Fruit fly (Drosophila melanogaster) whole organism, embryonic: Measurements from ENCODE around the gene CG16854.

Experiments
- CG10462 ChIP-seq: fragments of 200-800 bp; sonication (Bioruptor generic); optimal IDR thresholded peaks from 2 replicates; lab custom pipeline; 2016; ENCODE audit warnings: missing biosample characterization, missing genetic modification characterization
- CG11456 ChIP-seq: fragments of 200-800 bp; sonication (Bioruptor generic); IDR thresholded peaks from 3 replicates; pipeline ENCODE4 v1.3.6; 2022; ENCODE audit warnings: missing biosample characterization, missing genetic modification characterization
- CG11695 ChIP-seq: fragments of 200-800 bp; sonication (Bioruptor generic); IDR thresholded peaks from 3 replicates; pipeline ENCODE4 v1.3.6; 2022; ENCODE audit warnings: missing biosample characterization, missing genetic modification characterization
- CG12071 ChIP-seq: fragments of 200-800 bp; sonication (Bioruptor generic); optimal IDR thresholded peaks from 3 replicates; lab custom pipeline; 2018; ENCODE audit warnings: missing biosample characterization, mild to moderate bottlenecking, missing genetic modification characterization
- CG12155 ChIP-seq: fragments of 200-800 bp; sonication (Bioruptor generic); optimal IDR thresholded peaks from 3 replicates; lab custom pipeline; 2016; ENCODE audit warnings: missing biosample characterization, missing genetic modification characterization
- CG12391 ChIP-seq: fragments of 200-800 bp; sonication (Bioruptor generic); optimal IDR thresholded peaks from 3 replicates; lab custom pipeline; 2018; ENCODE audit warnings: missing biosample characterization, mild to moderate bottlenecking, missing genetic modification characterization, moderate library complexity
- CG13287 ChIP-seq: fragments of 200-800 bp; sonication (Bioruptor generic); IDR thresholded peaks from 2 replicates; pipeline ENCODE4 v1.3.6; 2022; ENCODE audit warnings: missing biosample characterization, missing genetic modification characterization; ENCODE audit not compliant: partially characterized antibody
- CG14860 ChIP-seq: fragments of 200-800 bp; sonication (Bioruptor generic); IDR thresholded peaks from 3 replicates; pipeline ENCODE4 v1.3.6; 2022; ENCODE audit warnings: missing biosample characterization, missing genetic modification characterization; ENCODE audit not compliant: partially characterized antibody
- CG15269 ChIP-seq: fragments of 200-800 bp; sonication (Bioruptor generic); optimal IDR thresholded peaks from 2 replicates; lab custom pipeline; 2018; ENCODE audit warnings: missing biosample characterization, mild to moderate bottlenecking, missing genetic modification characterization, moderate library complexity
- CG1603 ChIP-seq: fragments of 200-800 bp; sonication (Bioruptor generic); optimal IDR thresholded peaks from 2 replicates; lab custom pipeline; 2019; ENCODE audit warnings: missing biosample characterization, mild to moderate bottlenecking, missing genetic modification characterization, moderate library complexity
- CG17912 ChIP-seq: fragments of 200-800 bp; sonication (Bioruptor generic); optimal IDR thresholded peaks from 2 replicates; lab custom pipeline; 2018; ENCODE audit warnings: missing biosample characterization, mild to moderate bottlenecking, missing genetic modification characterization
- CG42726 ChIP-seq: fragments of 200-800 bp; sonication (Bioruptor generic); IDR thresholded peaks from 2 replicates; pipeline ENCODE4 v1.3.6; 2022; ENCODE audit warnings: missing biosample characterization, missing genetic modification characterization; ENCODE audit not compliant: partially characterized antibody
- CG4617 ChIP-seq: fragments of 200-800 bp; sonication (Bioruptor generic); optimal IDR thresholded peaks from 3 replicates; lab custom pipeline; 2016; ENCODE audit warnings: missing biosample characterization, missing genetic modification characterization, borderline replicate concordance
- CG6813 ChIP-seq: fragments of 200-800 bp; sonication (Bioruptor generic); optimal IDR thresholded peaks from 2 replicates; lab custom pipeline; 2017; ENCODE audit warnings: missing biosample characterization, missing genetic modification characterization, mild to moderate bottlenecking, moderate library complexity, missing genetic modification reagents
- CG7357 ChIP-seq: fragments of 200-800 bp; sonication (Bioruptor generic); IDR thresholded peaks from 3 replicates; pipeline ENCODE4 v1.3.6; 2022; ENCODE audit warnings: missing biosample characterization, missing genetic modification characterization
- CG7839 ChIP-seq: fragments of 200-800 bp; sonication (Bioruptor generic); optimal IDR thresholded peaks from 3 replicates; lab custom pipeline; 2018; ENCODE audit warnings: missing biosample characterization, mild to moderate bottlenecking, missing genetic modification characterization, moderate library complexity
- CG8765 ChIP-seq: fragments of 200-800 bp; sonication (Bioruptor generic); IDR thresholded peaks from 2 replicates; pipeline ENCODE4 v1.3.6; 2022; ENCODE audit warnings: missing biosample characterization, missing genetic modification characterization
- CG9932 ChIP-seq: fragments of 200-800 bp; sonication (Bioruptor generic); IDR thresholded peaks from 2 replicates; pipeline ENCODE4 v1.3.6; 2022; ENCODE audit warnings: missing biosample characterization, missing genetic modification characterization
- Dek ChIP-seq: fragments of 200-800 bp; sonication (Bioruptor generic); optimal IDR thresholded peaks from 3 replicates; lab custom pipeline; 2019; ENCODE audit warnings: missing biosample characterization, mild to moderate bottlenecking, missing genetic modification characterization, moderate library complexity
- Dip3 ChIP-seq: fragments of 200-800 bp; sonication (Bioruptor generic); optimal IDR thresholded peaks from 3 replicates; lab custom pipeline; 2016; ENCODE audit warnings: missing biosample characterization, missing genetic modification characterization
- Drgx ChIP-seq: fragments of 200-800 bp; sonication (Bioruptor generic); IDR thresholded peaks from 2 replicates; pipeline ENCODE4 v1.3.6; 2022; ENCODE audit warnings: missing biosample characterization, missing genetic modification characterization
- Ets65A ChIP-seq: fragments of 200-800 bp; sonication (Bioruptor generic); peaks from one replicate; lab custom pipeline; 2016; ENCODE audit warnings: missing biosample characterization, missing genetic modification characterization
- HLH3B ChIP-seq: fragments of 200-800 bp; sonication (Bioruptor generic); IDR thresholded peaks from 2 replicates; pipeline ENCODE4 v1.3.6; 2022; ENCODE audit warnings: missing biosample characterization, missing genetic modification characterization
- Lpt ChIP-seq: fragments of >200 bp; optimal IDR thresholded peaks from 2 replicates; lab custom pipeline; 2018; ENCODE audit warnings: missing biosample characterization, missing genetic modification characterization
- Med ChIP-seq: fragments of 200-800 bp; sonication (Bioruptor generic); peaks from one replicate; lab custom pipeline; 2016; ENCODE audit warnings: missing biosample characterization, missing genetic modification characterization, mild to moderate bottlenecking, inconsistent platforms, moderate library complexity
- Meics ChIP-seq: fragments of 200-800 bp; sonication (Bioruptor generic); optimal IDR thresholded peaks from 2 replicates; lab custom pipeline; 2017; ENCODE audit warnings: missing biosample characterization, mild to moderate bottlenecking, missing genetic modification characterization
- Nf-YA ChIP-seq: fragments of 200-800 bp; sonication (Bioruptor generic); IDR thresholded peaks from 2 replicates; pipeline ENCODE4 v1.3.6; 2022; ENCODE audit warnings: missing biosample characterization, missing genetic modification characterization
- Optix ChIP-seq: fragments of 200-800 bp; sonication (Bioruptor generic); IDR thresholded peaks from 3 replicates; pipeline ENCODE4 v1.3.6; 2022; ENCODE audit warnings: missing biosample characterization, missing genetic modification characterization
- Sry-δ ChIP-seq: fragments of 200-800 bp; sonication (Bioruptor generic); optimal IDR thresholded peaks from 2 replicates; lab custom pipeline; 2016; ENCODE audit warnings: missing biosample characterization, missing genetic modification characterization
- ase ChIP-seq: fragments of 200-800 bp; sonication (Bioruptor generic); IDR thresholded peaks from 3 replicates; pipeline ENCODE4 v1.3.6; 2022; ENCODE audit warnings: missing biosample characterization, missing genetic modification characterization
- crol ChIP-seq: fragments of 200-800 bp; sonication (Bioruptor generic); IDR thresholded peaks from 2 replicates; pipeline ENCODE4 v1.3.6; 2022; ENCODE audit warnings: missing biosample characterization, missing genetic modification characterization
- dimm ChIP-seq: fragments of 200-800 bp; sonication (Bioruptor generic); IDR thresholded peaks from 2 replicates; pipeline ENCODE4 v1.3.6; 2022; ENCODE audit warnings: missing biosample characterization, missing genetic modification characterization
- ftz-f1 ChIP-seq: fragments of 200-800 bp; sonication (Bioruptor generic); optimal IDR thresholded peaks from 2 replicates; lab custom pipeline; 2016; ENCODE audit warnings: missing biosample characterization, missing genetic modification characterization
- gem ChIP-seq: fragments of 200-800 bp; sonication (Bioruptor generic); optimal IDR thresholded peaks from 2 replicates; lab custom pipeline; 2019; ENCODE audit warnings: missing biosample characterization, mild to moderate bottlenecking, missing genetic modification characterization, moderate library complexity
- grau ChIP-seq: fragments of 200-800 bp; optimal IDR thresholded peaks from 3 replicates; lab custom pipeline; 2019; ENCODE audit warnings: missing biosample characterization, mild to moderate bottlenecking, missing genetic modification characterization, moderate library complexity
- hth ChIP-seq: fragments of >200 bp; optimal IDR thresholded peaks from 2 replicates; lab custom pipeline; 2017; ENCODE audit warnings: inconsistent platforms
- klu ChIP-seq: fragments of 200-800 bp; sonication (Bioruptor generic); IDR thresholded peaks from 2 replicates; pipeline ENCODE4 v1.3.6; 2022; ENCODE audit warnings: missing biosample characterization, missing genetic modification characterization
- nerfin-2 ChIP-seq: fragments of 200-800 bp; sonication (Bioruptor generic); IDR thresholded peaks from 2 replicates; pipeline ENCODE4 v1.3.6; 2022; ENCODE audit warnings: missing biosample characterization, missing genetic modification characterization; ENCODE audit not compliant: partially characterized antibody
- onecut ChIP-seq: fragments of 200-800 bp; sonication (Bioruptor generic); IDR thresholded peaks from 2 replicates; pipeline ENCODE4 v1.3.6; 2022; ENCODE audit warnings: missing biosample characterization, missing genetic modification characterization
- pita ChIP-seq: fragments of 200-800 bp; sonication (Bioruptor generic); optimal IDR thresholded peaks from 2 replicates; lab custom pipeline; 2017; ENCODE audit warnings: missing biosample characterization, mild to moderate bottlenecking, missing genetic modification characterization
- sd ChIP-seq: fragments of 200-800 bp; sonication (Bioruptor generic); optimal IDR thresholded peaks from 3 replicates; lab custom pipeline; 2018; ENCODE audit warnings: missing biosample characterization, mild to moderate bottlenecking, missing genetic modification characterization, moderate library complexity
- sug ChIP-seq: fragments of 200-800 bp; optimal IDR thresholded peaks from 2 replicates; lab custom pipeline; 2019; ENCODE audit warnings: missing biosample characterization, mild to moderate bottlenecking, missing genetic modification characterization, moderate library complexity
- vvl ChIP-seq: fragments of 200-800 bp; sonication (Bioruptor generic); IDR thresholded peaks from 2 replicates; pipeline ENCODE4 v1.3.6; 2022; ENCODE audit warnings: missing biosample characterization, missing genetic modification characterization
- zfh2 ChIP-seq: fragments of 200-800 bp; sonication (Bioruptor generic); optimal IDR thresholded peaks from 2 replicates; lab custom pipeline; 2016; ENCODE audit warnings: missing biosample characterization, missing genetic modification characterization

CG16854 gene

DNA sequence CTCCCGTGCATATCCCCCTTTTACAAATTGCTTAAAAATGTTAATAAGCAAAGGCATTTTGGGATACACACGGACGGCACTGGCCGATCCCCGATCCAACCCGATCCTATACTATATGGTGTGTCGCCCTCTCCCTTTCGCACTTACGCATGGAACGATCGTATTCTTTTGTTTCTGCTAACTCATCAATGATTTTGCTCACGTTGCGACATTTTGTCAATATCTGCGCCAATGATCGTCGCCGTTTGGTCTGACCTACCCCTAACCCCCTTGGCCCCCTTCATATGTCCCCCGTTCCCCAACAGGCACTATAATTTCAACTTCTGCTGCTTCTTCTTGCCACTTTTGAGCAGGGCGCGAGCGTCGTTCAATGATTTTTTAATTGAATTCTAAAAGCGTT, 36.8 kb upstream of the CG16854 start (continued):
- peak; percentile 59 for TF ChIP-seq vvl (GFP tag; lab: Robert Waterston, UW)
- TF ChIP-seq sug (tag; lab: Kevin White, UChicago) = no peak
- no peak for TF ChIP-seq CG13287 (GFP tag; lab: Robert Waterston, UW)
- no peak for TF ChIP-seq CG11695 (GFP tag; lab: Robert Waterston, UW)

DNA sequence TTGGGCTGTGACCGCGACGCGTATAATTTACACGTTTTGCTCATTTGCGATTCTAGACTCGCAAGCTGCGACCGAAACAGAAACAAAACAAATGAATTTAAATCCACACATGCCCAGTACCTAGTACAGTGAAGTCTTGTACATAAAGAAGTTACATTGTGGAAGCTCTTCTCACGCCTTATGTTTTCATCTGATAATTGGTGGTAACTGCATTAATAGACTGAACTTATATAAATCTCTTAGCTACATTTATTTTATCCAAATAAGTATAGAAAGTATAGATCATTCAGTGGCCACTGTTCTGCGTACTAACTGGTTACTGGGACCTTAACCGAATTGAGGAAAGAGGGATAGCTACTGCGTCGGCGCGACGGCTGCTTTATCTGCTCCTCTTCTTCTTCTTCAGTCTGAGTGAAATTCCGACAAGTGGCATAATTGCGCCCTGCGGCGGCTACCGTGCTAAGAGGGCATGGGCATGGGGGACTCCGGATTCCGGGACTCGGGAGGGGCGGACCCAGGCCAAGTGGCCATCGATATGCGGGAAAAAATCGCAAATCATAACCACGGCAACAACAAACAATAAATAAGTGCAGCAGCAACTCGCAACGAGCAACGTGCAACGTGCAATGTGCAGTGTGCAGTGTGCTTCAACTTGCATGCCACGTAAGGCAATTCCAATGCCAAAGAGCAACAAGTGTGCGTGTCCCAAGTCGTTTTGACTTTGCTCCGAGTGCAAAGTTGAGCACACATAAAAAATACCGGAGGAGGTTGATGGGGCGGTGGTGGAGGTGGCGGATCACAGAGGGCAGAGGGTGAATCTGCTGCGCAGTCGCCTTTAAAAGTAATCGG, 34.7 kb upstream of the CG16854 start:
- peak; percentile 41 for TF ChIP-seq grau (tag; lab: Kevin White, UChicago)
- TF ChIP-seq nerfin-2 (GFP tag; lab: Robert Waterston, UW) = 0 out of 2 replicates have a peak, but pooled peaks have one; percentile 10
- TF ChIP-seq CG12155 = no peak
- no peak for TF ChIP-seq zfh2
- 0 out of 3 replicates have a peak, but pooled peaks have one; percentile 37 for TF ChIP-seq CG11456 (GFP tag; lab: Robert Waterston, UW)
- peak; percentile 1 for TF ChIP-seq sd (tag; lab: Kevin White, UChicago)
- TF ChIP-seq CG14860 (GFP tag; lab: Robert Waterston, UW) = no peak
- TF ChIP-seq Med (GFP tag; lab: Kevin White, UChicago) = peak; percentile 56
- no peak for TF ChIP-seq Nf-YA (GFP tag; lab: Robert Waterston, UW)
- no peak for TF ChIP-seq CG1603 (tag; lab: Kevin White, UChicago)
- TF ChIP-seq Dek (tag; lab: Kevin White, UChicago) = no peak
- no peak for TF ChIP-seq CG10462 (GFP tag; lab: Kevin White, UChicago)
- no peak for TF ChIP-seq Meics (GFP tag; lab: Kevin White, UChicago)
- peak; percentile 44; the same call in 1 of the 2 replicates for TF ChIP-seq CG9932 (GFP tag; lab: Robert Waterston, UW)
- TF ChIP-seq klu (GFP tag; lab: Robert Waterston, UW) = 0 out of 2 replicates have a peak, but pooled peaks have one; percentile 17
- TF ChIP-seq CG7357 (GFP tag; lab: Robert Waterston, UW) = 0 out of 3 replicates have a peak, but pooled peaks have one; percentile 18
- TF ChIP-seq CG6813 (GFP tag; lab: Kevin White, UChicago) = no peak
- peak; percentile 13 for TF ChIP-seq Ets65A
- TF ChIP-seq, all 482 proteins: peak for 9

dm6 chr2L:11052493-11052788, 34.1 kb upstream of the CG16854 start:
- TF ChIP-seq Dip3 (no peak), Drgx (peak; percentile 26; the same call in 1 of the 2 replicates), HLH3B (GFP tag; lab: Robert Waterston, UW) (no peak), CG12071 (GFP tag; lab: Kevin White, UChicago) (no peak), Sry-δ (no peak), CG17912 (GFP tag; lab: Kevin White, UChicago) (no peak), Optix (GFP tag; lab: Robert Waterston, UW) (no peak)
- TF ChIP-seq, all 482 proteins: peak for 1

dm6 chr2L:11053018-11053807, 33.3 kb upstream of the CG16854 start:
- TF ChIP-seq ftz-f1 (GFP tag; lab: Kevin White, UChicago) = no peak
- TF ChIP-seq gem (tag; lab: Kevin White, UChicago) = peak; percentile 42
- TF ChIP-seq CG8765 (GFP tag; lab: Robert Waterston, UW) = no peak
- TF ChIP-seq dimm (GFP tag; lab: Robert Waterston, UW) = no peak
- no peak for TF ChIP-seq pita (GFP tag; lab: Kevin White, UChicago)
- TF ChIP-seq CG15269 (tag; lab: Kevin White, UChicago) = peak; percentile 37
- TF ChIP-seq Lpt (GFP tag; lab: Kevin White, UChicago) = no peak
- TF ChIP-seq CG12391 = no peak
- TF ChIP-seq ase = 0 out of 3 replicates have a peak, but pooled peaks have one; percentile 36
- no peak for TF ChIP-seq hth
- peak; percentile 34 for TF ChIP-seq CG7839 (tag; lab: Kevin White, UChicago)
- no peak for TF ChIP-seq CG4617 (GFP tag; lab: Kevin White, UChicago)
- peak; percentile 10; the same call in 1 of the 2 replicates for TF ChIP-seq onecut (GFP tag; lab: Robert Waterston, UW)
- TF ChIP-seq CG42726 (GFP tag; lab: Robert Waterston, UW) = no peak
- no peak for TF ChIP-seq CG14860 (GFP tag; lab: Robert Waterston, UW)
- no peak for TF ChIP-seq crol
